Fruit fly (Drosophila melanogaster) S2 (cell line): Measurements from ENCODE around the gene CG17625.

Experiments used
- CG8478 ChIP-seq: fragments of >200 bp; optimal IDR thresholded peaks from 2 replicates; lab custom pipeline; 2018
- CTCF ChIP-seq, 2 experiments: fragments of >200 bp; optimal IDR thresholded peaks; 2 replicates each; lab custom pipeline; 2018

- no peak for TF ChIP-seq CTCF (optimal IDR thresholded peaks at IDR 0.05; lab: Kevin White, UChicago)
- no peak for TF ChIP-seq CG8478 (lab: Kevin White, UChicago)
Measured at dm6 chr3R:22717863-22718262, 31.2 kb downstream of the CG17625 start.
